Worm (Caenorhabditis elegans): ENCODE results near the gene srj-23.

srj-23 gene

DNA sequence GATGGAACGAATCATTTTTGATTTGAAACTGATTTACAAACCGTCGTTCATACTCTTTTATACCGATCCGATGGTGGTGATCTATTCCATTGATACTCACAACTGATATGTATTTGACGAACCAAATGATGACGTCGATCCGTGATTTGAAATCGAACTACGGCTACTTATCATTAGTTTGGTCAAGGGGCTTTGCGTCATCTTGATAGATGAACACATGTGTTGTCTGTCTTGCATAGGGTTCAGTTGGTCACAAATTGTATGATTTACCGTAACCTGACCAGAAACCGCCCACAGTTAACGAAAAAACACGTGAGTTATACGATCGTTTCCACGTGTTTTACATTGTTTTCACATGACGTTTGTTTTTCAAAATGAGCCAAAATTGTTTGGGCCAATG lies 1.3 kb upstream of the srj-23 start, which contains the start of gene cnc-2:
Gene cnc-2, minus strand, starts transcription at position 24 of the 400 bp plus-strand sequence.
- no peak for TF ChIP-seq unc-86 (tag; optimal IDR thresholded peaks at IDR 0.05)
- no peak for TF ChIP-seq nhr-232 (tag; optimal IDR thresholded peaks at IDR 0.05)
- no peak for TF ChIP-seq zip-5 (tag; optimal IDR thresholded peaks at IDR 0.05)
- no peak for TF ChIP-seq hlh-13 (GFP tag; optimal IDR thresholded peaks at IDR 0.05)
- TF ChIP-seq nfya-1 (tag; optimal IDR thresholded peaks at IDR 0.05): no peak
- TF ChIP-seq odd-2 (tag; optimal IDR thresholded peaks at IDR 0.05): no peak
- TF ChIP-seq unc-3 (GFP tag; conservative IDR thresholded peaks at IDR 0.05): no peak
- no peak for TF ChIP-seq unc-3 (tag; optimal IDR thresholded peaks at IDR 0.05)
- no peak for TF ChIP-seq hlh-6 (tag; optimal IDR thresholded peaks at IDR 0.05)
- TF ChIP-seq ztf-16 (tag; optimal IDR thresholded peaks at IDR 0.05): no peak

DNA sequence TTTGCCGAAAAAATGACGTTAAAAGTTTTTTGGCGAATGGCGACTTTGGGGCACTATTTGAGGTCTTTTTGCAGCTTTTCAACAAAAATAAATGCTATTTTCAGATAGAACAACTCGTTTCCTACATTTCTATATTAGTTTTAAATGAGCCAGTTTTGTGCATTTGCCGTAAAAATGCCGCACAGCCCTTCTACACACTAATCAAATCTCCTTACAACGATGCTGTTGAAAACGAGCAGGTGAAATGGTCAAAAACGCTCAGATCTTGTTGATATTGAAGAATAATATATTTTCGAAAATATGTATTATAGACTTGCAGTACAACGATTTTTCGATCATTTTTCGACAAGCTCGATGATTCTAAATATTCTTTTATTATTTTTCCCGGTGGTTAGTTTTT lies 3.3 kb downstream of the srj-23 start, which contains the start of gene chil-14:
Gene chil-14, plus strand, starts transcription at position 301 of the 400 bp plus-strand sequence.
- no peak for TF ChIP-seq dve-1 (tag; optimal IDR thresholded peaks at IDR 0.05)
- TF ChIP-seq madf-2 (tag; optimal IDR thresholded peaks at IDR 0.05): no peak
- no peak for TF ChIP-seq ceh-31 (tag; optimal IDR thresholded peaks at IDR 0.05)
- TF ChIP-seq ceh-2 (tag; optimal IDR thresholded peaks at IDR 0.05): no peak
- TF ChIP-seq elt-4 (tag; optimal IDR thresholded peaks at IDR 0.05): no peak
- no peak for TF ChIP-seq ceh-19 (GFP tag; optimal IDR thresholded peaks at IDR 0.05)
- no peak for TF ChIP-seq ceh-34 (tag; optimal IDR thresholded peaks at IDR 0.05)
- no peak for TF ChIP-seq pax-1 (tag; optimal IDR thresholded peaks at IDR 0.05)
- no peak for TF ChIP-seq hlh-30 (tag; optimal IDR thresholded peaks at IDR 0.05; ENCODE audit: insufficient read depth)
- no peak for TF ChIP-seq unc-55 (GFP tag; optimal IDR thresholded peaks at IDR 0.05)
- no peak for TF ChIP-seq F13H6.1 (tag; optimal IDR thresholded peaks at IDR 0.05)
- no peak for TF ChIP-seq pha-4 (tag; optimal IDR thresholded peaks at IDR 0.05)
- TF ChIP-seq nhr-232 (tag; optimal IDR thresholded peaks at IDR 0.05): no peak
- no peak for TF ChIP-seq ceh-30 (tag; optimal IDR thresholded peaks at IDR 0.05)
- TF ChIP-seq C38D4.7 (GFP tag; optimal IDR thresholded peaks at IDR 0.05): no peak
- TF ChIP-seq nhr-11 (tag; optimal IDR thresholded peaks at IDR 0.05): no peak

- TF ChIP-seq ceh-6 (GFP tag; optimal IDR thresholded peaks at IDR 0.05) (no peak), che-1 (tag; optimal IDR thresholded peaks at IDR 0.05) (no peak), syd-9 (tag; optimal IDR thresholded peaks at IDR 0.05) (no peak), dmd-4 (tag; optimal IDR thresholded peaks at IDR 0.05; ENCODE audit: borderline replicate concordance) (no peak), mec-3 (tag; optimal IDR thresholded peaks at IDR 0.05; ENCODE audit: borderline replicate concordance) (no peak), ahr-1 (tag; optimal IDR thresholded peaks at IDR 0.05) (no peak), pha-4 (tag; optimal IDR thresholded peaks at IDR 0.05) (no peak), pqm-1 (tag; optimal IDR thresholded peaks at IDR 0.05) (no peak), lin-11 (tag; optimal IDR thresholded peaks at IDR 0.05) (no peak), ama-1 (optimal IDR thresholded peaks at IDR 0.05) (no peak)
These were observed 3.8 kb downstream of the srj-23 start for ce11 chrV:1455280-1455679.

DNA sequence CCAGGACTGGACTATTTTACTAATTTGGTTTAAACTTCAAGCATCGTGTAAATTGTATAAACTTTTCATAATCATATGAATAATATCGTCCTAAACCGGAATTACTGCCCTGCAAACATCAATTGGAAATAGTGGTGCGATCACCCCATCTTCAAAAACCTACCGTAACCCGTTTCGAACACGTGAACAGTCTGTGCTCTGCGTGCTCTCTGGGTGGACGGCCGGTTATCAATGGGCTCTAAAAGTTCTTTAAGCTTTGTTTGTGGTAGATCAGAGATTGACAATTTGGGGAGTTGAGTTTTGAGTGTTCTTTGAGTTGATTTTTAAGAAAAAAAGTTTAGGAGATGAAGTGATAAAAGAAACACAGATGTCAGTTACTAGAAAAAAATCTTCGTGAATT lies 5.2 kb downstream of the srj-23 start:
- TF ChIP-seq ceh-18 (tag; optimal IDR thresholded peaks at IDR 0.05) (no peak), hlh-8 (tag; optimal IDR thresholded peaks at IDR 0.05) (no peak)

- no peak for TF ChIP-seq C08G9.2 (tag; optimal IDR thresholded peaks at IDR 0.05)
- TF ChIP-seq zip-5 (tag; optimal IDR thresholded peaks at IDR 0.05): no peak
- no peak for TF ChIP-seq rnt-1 (tag; optimal IDR thresholded peaks at IDR 0.05)
- no peak for TF ChIP-seq fax-1 (tag; optimal IDR thresholded peaks at IDR 0.05)
- TF ChIP-seq elt-2 (tag; optimal IDR thresholded peaks at IDR 0.05): peak; percentile 68
- no peak for TF ChIP-seq C38D4.7 (GFP tag; optimal IDR thresholded peaks at IDR 0.05)
These were observed 8.0 kb downstream of the srj-23 start for ce11 chrV:1459374-1459926.
